Worm (Caenorhabditis elegans) whole organism, L4 larva: ENCODE results near the gene prp-21.
A peak's percentile ranks its signal among the peaks of the same experiment; 100 is the strongest.

Experiments used
- D1046.2 ChIP-seq: fragments of 200-800 bp; sonication (Bioruptor generic); IDR thresholded peaks from 2 replicates; pipeline ENCODE4 v1.3.6; 2022; ENCODE audit warnings: missing genetic modification characterization, missing compliant biosample characterization
- F37D6.2 ChIP-seq: sonication (generic microtip); optimal IDR thresholded peaks from 2 replicates; lab custom pipeline; 2016; ENCODE audit warnings: mild to moderate bottlenecking, missing genetic modification characterization, missing compliant biosample characterization
- F44E2.7 ChIP-seq: fragments of 200-800 bp; sonication (Bioruptor generic); IDR thresholded peaks from 2 replicates; pipeline ENCODE4 v2.1.2; 2022; ENCODE audit warnings: missing genetic modification characterization, missing compliant biosample characterization
- R02D3.7 ChIP-seq: fragments of 150-350 bp; sonication (generic microtip); optimal IDR thresholded peaks from 3 replicates; lab custom pipeline; 2014; ENCODE audit warnings: missing biosample characterization, missing genetic modification characterization
- Y48G9A.11 ChIP-seq: fragments of 200-800 bp; sonication (Bioruptor generic); IDR thresholded peaks from 2 replicates; pipeline ENCODE4 v1.3.6; 2022; ENCODE audit warnings: missing genetic modification reagents, missing genetic modification characterization, missing compliant biosample characterization
- Y75B8A.6 ChIP-seq: fragments of 200-800 bp; sonication (Bioruptor generic); IDR thresholded peaks from 2 replicates; pipeline ENCODE4 v1.3.6; 2022; ENCODE audit warnings: missing genetic modification reagents, missing genetic modification characterization, missing compliant biosample characterization
- ZK337.2 ChIP-seq: fragments of 200-800 bp; sonication (Bioruptor generic); IDR thresholded peaks from 2 replicates; pipeline ENCODE4 v1.3.6; 2022; ENCODE audit warnings: missing genetic modification reagents, missing genetic modification characterization, missing compliant biosample characterization
- ZK546.5 ChIP-seq, 2 experiments: sonication (generic microtip); optimal IDR thresholded peaks; 2 replicates each; lab custom pipeline; 2017; ENCODE audit warnings: missing biosample characterization in 2 of 2, missing genetic modification characterization in 2 of 2
- aha-1 ChIP-seq: fragments of 150-350 bp; peaks from one replicate; lab custom pipeline; 2014; ENCODE audit warnings: missing biosample characterization, missing genetic modification characterization
- ama-1 ChIP-seq: fragments of 150-350 bp; optimal IDR thresholded peaks from 2 replicates; lab custom pipeline; 2014; ENCODE audit warnings: inconsistent platforms, mixed read lengths
- ceh-28 ChIP-seq: fragments of 150-350 bp; optimal IDR thresholded peaks from 2 replicates; lab custom pipeline; 2014; ENCODE audit warnings: missing biosample characterization, missing genetic modification reagents, missing genetic modification characterization
- ceh-44 ChIP-seq: fragments of 200-800 bp; sonication (Bioruptor generic); IDR thresholded peaks from 2 replicates; pipeline ENCODE4 v1.3.6; 2022; ENCODE audit warnings: missing genetic modification reagents, missing genetic modification characterization, missing compliant biosample characterization
- ces-1 ChIP-seq: fragments of 150-350 bp; sonication (generic microtip); optimal IDR thresholded peaks from 4 replicates; lab custom pipeline; 2014; ENCODE audit warnings: missing biosample characterization, missing genetic modification reagents, missing genetic modification characterization
- cey-2 ChIP-seq: sonication (generic microtip); optimal IDR thresholded peaks from 3 replicates; lab custom pipeline; 2017; ENCODE audit warnings: missing genetic modification characterization, mild to moderate bottlenecking, missing compliant biosample characterization, antibody characterized with exemption, borderline replicate concordance; ENCODE audit not compliant: insufficient read depth
- dmd-6 ChIP-seq: fragments of 200-800 bp; sonication (Bioruptor generic); IDR thresholded peaks from 2 replicates; pipeline ENCODE4 v1.3.6; 2022; ENCODE audit warnings: missing genetic modification reagents, missing genetic modification characterization, missing compliant biosample characterization
- dmd-9 ChIP-seq: fragments of 200-800 bp; sonication (Bioruptor generic); IDR thresholded peaks from 2 replicates; pipeline ENCODE4 v1.3.6; 2022; ENCODE audit warnings: missing genetic modification reagents, missing genetic modification characterization, missing compliant biosample characterization
- dpl-1 ChIP-seq: fragments of 150-350 bp; optimal IDR thresholded peaks from 2 replicates; lab custom pipeline; 2014; ENCODE audit warnings: missing biosample characterization, missing genetic modification reagents, missing genetic modification characterization
- dve-1 ChIP-seq: sonication (generic microtip); optimal IDR thresholded peaks from 2 replicates; lab custom pipeline; 2017; ENCODE audit warnings: antibody characterized with exemption, mild to moderate bottlenecking, missing genetic modification characterization, missing compliant biosample characterization; ENCODE audit not compliant: insufficient read depth
- hif-1 ChIP-seq, 2 experiments: sonication (generic microtip); optimal IDR thresholded peaks; 2 replicates each; lab custom pipeline; 2016 to 2017; ENCODE audit warnings: missing compliant biosample characterization in 2 of 2, missing genetic modification characterization in 2 of 2, missing genetic modification reagents in 2 of 2, missing genotype in 2 of 2, mild to moderate bottlenecking in 1 of 2
- hlh-11 ChIP-seq: fragments of 200-800 bp; sonication (Bioruptor generic); optimal IDR thresholded peaks from 2 replicates; lab custom pipeline; 2018; ENCODE audit warnings: mild to moderate bottlenecking, missing genetic modification characterization, missing compliant biosample characterization
- hlh-30 ChIP-seq: sonication (generic microtip); optimal IDR thresholded peaks from 2 replicates; lab custom pipeline; 2017; ENCODE audit warnings: antibody characterized with exemption, mild to moderate bottlenecking, missing genetic modification characterization, missing compliant biosample characterization; ENCODE audit not compliant: insufficient read depth
- hmg-1.1 ChIP-seq: fragments of 200-800 bp; sonication (Bioruptor generic); IDR thresholded peaks from 2 replicates; pipeline ENCODE4 v1.3.6; 2022; ENCODE audit warnings: missing genetic modification reagents, missing genetic modification characterization, missing compliant biosample characterization
- jun-1 ChIP-seq: fragments of 150-350 bp; optimal IDR thresholded peaks from 2 replicates; lab custom pipeline; 2014; ENCODE audit warnings: missing biosample characterization, missing genetic modification reagents, missing genetic modification characterization
- lin-13 ChIP-seq: fragments of 150-350 bp; optimal IDR thresholded peaks from 2 replicates; lab custom pipeline; 2014; ENCODE audit warnings: missing biosample characterization, missing genetic modification reagents, missing genetic modification characterization
- lin-29 ChIP-seq: fragments of 200-800 bp; sonication (Bioruptor generic); IDR thresholded peaks from 2 replicates; pipeline ENCODE4 v1.3.6; 2022; ENCODE audit warnings: missing genetic modification reagents, missing genetic modification characterization, missing compliant biosample characterization
- lin-38 ChIP-seq: fragments of 200-800 bp; sonication (Bioruptor generic); IDR thresholded peaks from 2 replicates; pipeline ENCODE4 v1.3.6; 2022; ENCODE audit warnings: missing genetic modification reagents, missing genetic modification characterization, missing compliant biosample characterization
- lir-3 ChIP-seq: sonication (generic microtip); optimal IDR thresholded peaks from 2 replicates; lab custom pipeline; 2016; ENCODE audit warnings: mild to moderate bottlenecking, missing genetic modification characterization, missing compliant biosample characterization
- lsy-2 ChIP-seq, 2 experiments: fragments of 150-350 bp in 1 of 2; sonication (generic microtip) in 1 of 2; optimal IDR thresholded peaks; 2 replicates each; lab custom pipeline; 2014 to 2017; ENCODE audit warnings: missing biosample characterization in 2 of 2, missing genetic modification characterization in 2 of 2
- mep-1 ChIP-seq: fragments of 150-350 bp; sonication (generic microtip); optimal IDR thresholded peaks from 3 replicates; lab custom pipeline; 2014; ENCODE audit warnings: missing biosample characterization, missing genetic modification characterization
- mes-2 ChIP-seq: sonication (generic microtip); optimal IDR thresholded peaks from 2 replicates; lab custom pipeline; 2016; ENCODE audit warnings: missing genotype, mild to moderate bottlenecking, missing genetic modification characterization, missing compliant biosample characterization; ENCODE audit not compliant: poor library complexity, severe bottlenecking
- mxl-3 ChIP-seq: fragments of 200-800 bp; sonication (Bioruptor generic); optimal IDR thresholded peaks from 2 replicates; lab custom pipeline; 2018; ENCODE audit warnings: mild to moderate bottlenecking, missing genetic modification characterization, missing compliant biosample characterization
- nhr-10 ChIP-seq: fragments of 150-350 bp; optimal IDR thresholded peaks from 2 replicates; lab custom pipeline; 2014; ENCODE audit warnings: missing biosample characterization, missing genetic modification characterization
- nhr-25 ChIP-seq: sonication (generic microtip); optimal IDR thresholded peaks from 2 replicates; lab custom pipeline; 2017; ENCODE audit warnings: missing genetic modification characterization, mild to moderate bottlenecking, missing compliant biosample characterization, antibody characterized with exemption, moderate library complexity, borderline replicate concordance; ENCODE audit not compliant: insufficient read depth
- nhr-28 ChIP-seq: fragments of 150-350 bp; optimal IDR thresholded peaks from 2 replicates; lab custom pipeline; 2014; ENCODE audit warnings: missing biosample characterization, missing genetic modification characterization
- nhr-41 ChIP-seq: fragments of 200-800 bp; sonication (Bioruptor generic); IDR thresholded peaks from 2 replicates; pipeline ENCODE4 v1.3.6; 2022; ENCODE audit warnings: missing genetic modification reagents, missing genetic modification characterization, missing compliant biosample characterization
- nhr-42 ChIP-seq: fragments of 200-800 bp; sonication (Bioruptor generic); IDR thresholded peaks from 2 replicates; pipeline ENCODE4 v1.3.6; 2022; ENCODE audit warnings: missing genetic modification characterization, missing compliant biosample characterization
- nhr-77 ChIP-seq: fragments of 150-350 bp; optimal IDR thresholded peaks from 2 replicates; lab custom pipeline; 2014; ENCODE audit warnings: missing biosample characterization, missing genetic modification characterization
- pha-4 ChIP-seq, 2 experiments: fragments of 150-350 bp in 1 of 2; fragments of 200-800 bp in 1 of 2; sonication (Bioruptor generic) in 1 of 2; IDR thresholded peaks in 1 of 2; optimal IDR thresholded peaks in 1 of 2; 2 replicates each; pipeline versions ENCODE4 v1.3.6 to Lab custom; 2014 to 2022; ENCODE audit warnings: missing genetic modification characterization in 2 of 2, missing genetic modification reagents in 2 of 2, missing biosample characterization in 1 of 2, missing compliant biosample characterization in 1 of 2
- rbr-2 ChIP-seq: sonication (generic microtip); optimal IDR thresholded peaks from 2 replicates; lab custom pipeline; 2016; ENCODE audit warnings: missing genotype, missing genetic modification characterization, missing compliant biosample characterization
- saeg-2 ChIP-seq: fragments of 200-800 bp; sonication (Bioruptor generic); IDR thresholded peaks from 2 replicates; pipeline ENCODE4 v1.3.6; 2022; ENCODE audit warnings: missing genetic modification reagents, missing genetic modification characterization, missing compliant biosample characterization
- set-16 ChIP-seq: fragments of 200-800 bp; sonication (Bioruptor generic); IDR thresholded peaks from 2 replicates; pipeline ENCODE4 v1.3.6; 2022; ENCODE audit warnings: missing genetic modification reagents, missing genetic modification characterization, missing compliant biosample characterization
- skn-1 ChIP-seq: fragments of 150-350 bp; optimal IDR thresholded peaks from 2 replicates; lab custom pipeline; 2014; ENCODE audit warnings: missing biosample characterization, missing genetic modification characterization
- spr-3 ChIP-seq: fragments of 200-800 bp; sonication (Bioruptor generic); optimal IDR thresholded peaks from 2 replicates; lab custom pipeline; 2018; ENCODE audit warnings: mild to moderate bottlenecking, missing genetic modification characterization, missing compliant biosample characterization
- tra-1 ChIP-seq: fragments of 200-800 bp; sonication (Bioruptor generic); IDR thresholded peaks from 2 replicates; pipeline ENCODE4 v1.3.6; 2022; ENCODE audit warnings: missing genetic modification reagents, missing genetic modification characterization, missing compliant biosample characterization
- unc-130 ChIP-seq: sonication (generic microtip); optimal IDR thresholded peaks from 2 replicates; lab custom pipeline; 2016; ENCODE audit warnings: missing genetic modification reagents, missing genetic modification characterization, missing compliant biosample characterization
- zag-1 ChIP-seq: fragments of 150-350 bp; optimal IDR thresholded peaks from 2 replicates; lab custom pipeline; 2014; ENCODE audit warnings: missing biosample characterization, missing genetic modification characterization

Gene prp-21

DNA sequence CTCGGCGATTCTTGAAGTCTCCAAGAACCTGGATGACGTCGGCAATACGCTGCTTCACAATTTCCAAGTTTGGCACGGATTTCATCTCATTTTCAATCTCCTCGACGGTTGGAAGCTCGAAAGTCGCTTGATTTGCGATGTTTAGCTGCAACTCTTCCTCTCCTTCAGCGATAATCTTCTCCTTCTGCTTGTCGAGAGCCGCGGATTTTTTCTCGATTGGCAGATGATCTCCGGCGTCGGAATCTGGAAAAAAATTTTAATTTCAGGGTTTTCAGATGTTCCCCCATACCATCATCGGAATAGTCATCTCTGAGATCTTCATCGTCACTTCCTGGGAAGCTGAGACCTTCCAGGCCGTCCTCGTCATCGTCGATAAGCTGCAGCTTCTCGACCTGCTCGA, 9.4 kb upstream of the prp-21 start:
- TF ChIP-seq zag-1, result no peak
- TF ChIP-seq aha-1 (tag; lab: Kevin White, UChicago), result peak; percentile 94
- TF ChIP-seq set-16 (GFP tag; lab: Robert Waterston, UW), result 0 out of 2 replicates have a peak, but pooled peaks have one; percentile 9
- TF ChIP-seq skn-1 (tag; lab: Kevin White, UChicago), result no peak
- TF ChIP-seq hlh-11 (tag; lab: Kevin White, UChicago), result no peak
- no peak for TF ChIP-seq Y48G9A.11 (GFP tag; lab: Robert Waterston, UW)
- no peak for TF ChIP-seq R02D3.7
- no peak for TF ChIP-seq nhr-41 (GFP tag; lab: Robert Waterston, UW)
- TF ChIP-seq pha-4 (GFP tag; IDR thresholded peaks at IDR 0.05; lab: Robert Waterston, UW), result no peak
- TF ChIP-seq pha-4 (tag; optimal IDR thresholded peaks at IDR 0.05; lab: Kevin White, UChicago), result no peak

DNA sequence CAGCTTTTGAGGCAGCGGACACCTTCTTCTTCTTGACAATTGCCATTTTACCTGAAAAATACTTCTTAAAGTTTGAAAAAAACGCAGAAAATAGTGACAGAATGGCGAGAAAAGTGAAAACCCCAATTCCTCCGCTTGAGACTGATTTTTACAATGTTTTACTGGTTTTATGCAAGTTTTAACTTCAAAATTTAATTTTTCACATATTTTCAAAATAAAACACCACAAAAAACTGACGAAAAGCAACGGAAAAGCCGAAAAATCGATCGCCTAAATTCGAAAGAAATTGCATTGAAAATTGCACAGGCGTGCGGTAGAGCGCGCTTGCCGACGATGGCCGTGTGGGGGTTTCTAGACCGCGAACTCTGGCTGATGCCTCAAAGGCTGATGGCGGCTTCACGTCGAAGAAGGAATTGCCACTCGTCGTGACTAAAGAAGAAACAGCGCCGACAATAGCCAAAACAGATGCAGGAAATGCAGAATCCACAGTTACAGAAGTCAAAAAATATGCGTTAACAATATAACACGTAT, 8.7 kb upstream of the prp-21 start, which contains the start of gene nsun-1:
Gene nsun-1, minus strand, starts transcription at position 51 of the 531 bp plus-strand sequence.
- TF ChIP-seq nhr-28 (tag; lab: Kevin White, UChicago) (peak; percentile 35), hmg-1.1 (0 out of 2 replicates have a peak, but pooled peaks have one; percentile 48), mes-2 (tag; lab: Kevin White, UChicago) (peak; percentile 94), lin-13 (GFP tag; lab: Kevin White, UChicago) (peak; percentile 55), lsy-2 (tag; optimal IDR thresholded peaks at IDR 0.05; lab: Kevin White, UChicago) (peak in 1 of 2 experiments; percentile 62), mep-1 (tag; lab: Kevin White, UChicago) (peak; percentile 0), mxl-3 (peak; percentile 42), zag-1 (no peak), nhr-77 (tag; lab: Kevin White, UChicago) (peak; percentile 4), hlh-30 (tag; lab: Kevin White, UChicago) (peak; percentile 5), nhr-10 (no peak), rbr-2 (tag; lab: Kevin White, UChicago) (peak; percentile 33), hlh-11 (tag; lab: Kevin White, UChicago) (peak; percentile 1), dmd-6 (GFP tag; lab: Robert Waterston, UW) (0 out of 2 replicates have a peak, but pooled peaks have one; percentile 21), ces-1 (no peak), dmd-9 (no peak), lin-38 (GFP tag; lab: Robert Waterston, UW) (peak; percentile 94), hif-1 (tag; optimal IDR thresholded peaks at IDR 0.05; lab: Kevin White, UChicago) (peak in 1 of 2 experiments; percentile 78), ceh-44 (GFP tag; lab: Robert Waterston, UW) (no peak), ceh-28 (no peak), ZK337.2 (GFP tag; lab: Robert Waterston, UW) (0 out of 2 replicates have a peak, but pooled peaks have one; percentile 11), lin-29 (GFP tag; lab: Robert Waterston, UW) (no peak), unc-130 (GFP tag; lab: Kevin White, UChicago) (peak; percentile 79), D1046.2 (GFP tag; lab: Robert Waterston, UW) (peak; percentile 79), dpl-1 (GFP tag; lab: Kevin White, UChicago) (peak; percentile 40)

DNA sequence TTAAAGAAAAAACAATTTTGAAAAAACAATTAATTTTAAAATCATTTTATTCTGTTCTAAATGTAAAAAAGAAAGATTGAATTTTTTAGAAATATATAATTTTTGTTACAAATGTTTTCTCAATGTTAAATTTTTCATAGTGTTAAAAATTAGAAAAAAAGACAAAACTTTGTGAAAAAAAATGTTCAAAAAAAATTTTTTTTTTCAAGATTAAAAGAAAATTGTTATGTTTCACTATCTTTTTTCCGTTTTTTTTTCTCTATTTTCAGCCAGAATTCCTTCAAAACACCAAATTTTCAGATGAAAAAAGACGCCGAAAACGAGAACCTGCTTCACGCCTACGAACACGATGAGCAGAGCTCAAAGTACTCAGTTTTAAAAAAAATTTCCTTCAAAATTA, 10.5 kb downstream of the prp-21 start, which contains the start of gene sms-5:
Gene sms-5, plus strand, starts transcription at position 301 of the 400 bp plus-strand sequence.
- TF ChIP-seq jun-1 (tag; lab: Kevin White, UChicago) (no peak), nhr-25 (tag; lab: Kevin White, UChicago) (no peak), Y75B8A.6 (no peak), F37D6.2 (no peak), nhr-10 (no peak), mes-2 (tag; lab: Kevin White, UChicago) (no peak), F44E2.7 (GFP tag; lab: Robert Waterston, UW) (no peak), nhr-42 (GFP tag; lab: Robert Waterston, UW) (no peak), ZK546.5 (tag; optimal IDR thresholded peaks at IDR 0.05; lab: Kevin White, UChicago) (no peak), dve-1 (tag; lab: Kevin White, UChicago) (no peak), lir-3 (tag; lab: Kevin White, UChicago) (no peak), ceh-44 (GFP tag; lab: Robert Waterston, UW) (no peak), dmd-9 (no peak), nhr-28 (tag; lab: Kevin White, UChicago) (no peak), spr-3 (GFP tag; lab: Kevin White, UChicago) (no peak), tra-1 (no peak), cey-2 (tag; lab: Kevin White, UChicago) (no peak), ama-1 (lab: Kevin White, UChicago) (no peak), saeg-2 (no peak)
